Fruit fly (Drosophila melanogaster) whole organism, embryonic: ENCODE results near the gene CG32075.

Experiments used
- Aef1 ChIP-seq: fragments of 200-800 bp; sonication (Bioruptor generic); IDR thresholded peaks from 3 replicates; pipeline ENCODE4 v1.3.6; 2022; ENCODE audit warnings: missing biosample characterization, missing genetic modification characterization
- B-H2 ChIP-seq: fragments of 200-800 bp; sonication (Bioruptor generic); optimal IDR thresholded peaks from 2 replicates; lab custom pipeline; 2018; ENCODE audit warnings: missing biosample characterization, mild to moderate bottlenecking, missing genetic modification characterization
- BtbVII ChIP-seq: fragments of 200-800 bp; sonication (Bioruptor generic); optimal IDR thresholded peaks from 3 replicates; lab custom pipeline; 2017; ENCODE audit warnings: missing biosample characterization, mild to moderate bottlenecking, missing genetic modification characterization
- CG10321 ChIP-seq: fragments of 200-800 bp; sonication (Bioruptor generic); IDR thresholded peaks from 2 replicates; pipeline ENCODE4 v1.3.6; 2022; ENCODE audit warnings: missing biosample characterization, missing genetic modification characterization
- CG10543 ChIP-seq: fragments of 200-800 bp; sonication (Bioruptor generic); optimal IDR thresholded peaks from 3 replicates; lab custom pipeline; 2017; ENCODE audit warnings: missing biosample characterization, mild to moderate bottlenecking, missing genetic modification characterization, moderate library complexity
- CG12299 ChIP-seq: fragments of 200-800 bp; sonication (Bioruptor generic); optimal IDR thresholded peaks from 2 replicates; lab custom pipeline; 2018; ENCODE audit warnings: missing biosample characterization, mild to moderate bottlenecking, missing genetic modification characterization
- CG13287 ChIP-seq: fragments of 200-800 bp; sonication (Bioruptor generic); IDR thresholded peaks from 2 replicates; pipeline ENCODE4 v1.3.6; 2022; ENCODE audit warnings: missing biosample characterization, missing genetic modification characterization; ENCODE audit not compliant: partially characterized antibody
- CG15011 ChIP-seq: fragments of 200-800 bp; sonication (Bioruptor generic); optimal IDR thresholded peaks from 3 replicates; lab custom pipeline; 2018; ENCODE audit warnings: missing biosample characterization, mild to moderate bottlenecking, missing genetic modification characterization
- CG15073 ChIP-seq: fragments of 200-800 bp; sonication (Bioruptor generic); optimal IDR thresholded peaks from 2 replicates; lab custom pipeline; 2016; ENCODE audit warnings: missing biosample characterization, missing genetic modification characterization
- CG1529 ChIP-seq: fragments of 200-800 bp; sonication (Bioruptor generic); optimal IDR thresholded peaks from 3 replicates; lab custom pipeline; 2018; ENCODE audit warnings: missing biosample characterization, missing genetic modification characterization
- CG1602 ChIP-seq: fragments of 200-800 bp; sonication (Bioruptor generic); optimal IDR thresholded peaks from 3 replicates; lab custom pipeline; 2016; ENCODE audit warnings: missing biosample characterization, missing genetic modification characterization
- CG17328 ChIP-seq: fragments of 200-800 bp; sonication (Bioruptor generic); IDR thresholded peaks from 2 replicates; pipeline ENCODE4 v1.3.6; 2022; ENCODE audit warnings: missing biosample characterization, missing genetic modification characterization
- CG17359 ChIP-seq: fragments of 200-800 bp; sonication (Bioruptor generic); optimal IDR thresholded peaks from 3 replicates; lab custom pipeline; 2018; ENCODE audit warnings: missing biosample characterization, mild to moderate bottlenecking, missing genetic modification characterization, moderate library complexity
- CG2120 ChIP-seq: fragments of 200-800 bp; sonication (Bioruptor generic); optimal IDR thresholded peaks from 3 replicates; lab custom pipeline; 2016; ENCODE audit warnings: missing biosample characterization, missing genetic modification characterization
- CG3407 ChIP-seq: fragments of 200-800 bp; sonication (Bioruptor generic); optimal IDR thresholded peaks from 2 replicates; lab custom pipeline; 2018; ENCODE audit warnings: missing biosample characterization, mild to moderate bottlenecking, missing genetic modification characterization
- CG4360 ChIP-seq: fragments of 200-800 bp; sonication (Bioruptor generic); IDR thresholded peaks from 2 replicates; pipeline ENCODE4 v1.3.6; 2022; ENCODE audit warnings: missing biosample characterization, missing genetic modification characterization
- CG4854 ChIP-seq: fragments of 200-800 bp; sonication (Bioruptor generic); optimal IDR thresholded peaks from 2 replicates; lab custom pipeline; 2016; ENCODE audit warnings: missing biosample characterization, missing genetic modification characterization, inconsistent platforms
- CG6175 ChIP-seq: fragments of 200-800 bp; sonication (Bioruptor generic); IDR thresholded peaks from 3 replicates; pipeline ENCODE4 v1.3.6; 2022; ENCODE audit warnings: missing biosample characterization, missing genetic modification characterization
- CG6254 ChIP-seq: fragments of 200-800 bp; sonication (Bioruptor generic); optimal IDR thresholded peaks from 3 replicates; lab custom pipeline; 2017; ENCODE audit warnings: mild to moderate bottlenecking, missing biosample characterization, missing genetic modification reagents, missing genetic modification characterization
- CG6689 ChIP-seq: fragments of 200-800 bp; sonication (Bioruptor generic); IDR thresholded peaks from 2 replicates; pipeline ENCODE4 v1.3.6; 2022; ENCODE audit warnings: missing biosample characterization, missing genetic modification characterization
- CG8290 ChIP-seq, 3 experiments: fragments of 200-800 bp; sonication (Bioruptor generic); optimal IDR thresholded peaks; 2 replicates each; lab custom pipeline; 2016 to 2019; ENCODE audit warnings: missing biosample characterization in 3 of 3, missing genetic modification characterization in 3 of 3, mild to moderate bottlenecking in 2 of 3, moderate library complexity in 1 of 3
- Chrac-16 ChIP-seq: fragments of 200-800 bp; sonication (Bioruptor generic); optimal IDR thresholded peaks from 3 replicates; lab custom pipeline; 2016; ENCODE audit warnings: missing biosample characterization, missing genetic modification characterization
- Dek ChIP-seq: fragments of 200-800 bp; sonication (Bioruptor generic); optimal IDR thresholded peaks from 3 replicates; lab custom pipeline; 2019; ENCODE audit warnings: missing biosample characterization, mild to moderate bottlenecking, missing genetic modification characterization, moderate library complexity
- Dip3 ChIP-seq: fragments of 200-800 bp; sonication (Bioruptor generic); optimal IDR thresholded peaks from 3 replicates; lab custom pipeline; 2016; ENCODE audit warnings: missing biosample characterization, missing genetic modification characterization
- Dref ChIP-seq: fragments of 200-800 bp; sonication (Bioruptor generic); IDR thresholded peaks from 2 replicates; pipeline ENCODE4 v1.3.6; 2022; ENCODE audit warnings: missing biosample characterization, missing genetic modification characterization
- Fer2 ChIP-seq: fragments of 200-800 bp; sonication (Bioruptor generic); optimal IDR thresholded peaks from 2 replicates; lab custom pipeline; 2018; ENCODE audit warnings: missing biosample characterization, mild to moderate bottlenecking, missing genetic modification characterization, moderate library complexity
- H15 ChIP-seq: fragments of 200-800 bp; sonication (Bioruptor generic); IDR thresholded peaks from 3 replicates; pipeline ENCODE4 v1.3.6; 2022; ENCODE audit warnings: missing biosample characterization, missing genetic modification characterization
- NC2α ChIP-seq: fragments of 200-800 bp; sonication (Bioruptor generic); optimal IDR thresholded peaks from 2 replicates; lab custom pipeline; 2016; ENCODE audit warnings: missing biosample characterization, missing genetic modification characterization
- Oli ChIP-seq: fragments of 200-800 bp; sonication (Bioruptor generic); optimal IDR thresholded peaks from 2 replicates; lab custom pipeline; 2018; ENCODE audit warnings: missing biosample characterization, mild to moderate bottlenecking, missing genetic modification characterization, moderate library complexity
- Poxn ChIP-seq: fragments of 200-800 bp; sonication (Bioruptor generic); IDR thresholded peaks from 2 replicates; pipeline ENCODE4 v1.3.6; 2022; ENCODE audit warnings: missing biosample characterization, missing genetic modification characterization
- Taf1 ChIP-seq: fragments of 200-800 bp; sonication (Bioruptor generic); IDR thresholded peaks from 2 replicates; pipeline ENCODE4 v1.3.6; 2022; ENCODE audit warnings: missing biosample characterization, missing genetic modification characterization
- Usf ChIP-seq: fragments of 200-800 bp; sonication (Bioruptor generic); optimal IDR thresholded peaks from 2 replicates; lab custom pipeline; 2017; ENCODE audit warnings: missing genotype, missing biosample characterization, missing genetic modification characterization
- YL-1 ChIP-seq: fragments of 200-800 bp; sonication (Bioruptor generic); optimal IDR thresholded peaks from 3 replicates; lab custom pipeline; 2017; ENCODE audit warnings: missing biosample characterization, mild to moderate bottlenecking, missing genetic modification characterization
- bigmax ChIP-seq: fragments of 200-800 bp; sonication (Bioruptor generic); optimal IDR thresholded peaks from 2 replicates; lab custom pipeline; 2018; ENCODE audit warnings: missing biosample characterization, mild to moderate bottlenecking, missing genetic modification characterization
- bsh ChIP-seq, 2 experiments: fragments of 200-800 bp; sonication (Bioruptor generic); optimal IDR thresholded peaks; 2 replicates each; lab custom pipeline; 2017 to 2018; ENCODE audit warnings: mild to moderate bottlenecking in 2 of 2, missing biosample characterization in 2 of 2, missing genetic modification characterization in 2 of 2, moderate library complexity in 1 of 2
- cato ChIP-seq: fragments of 200-800 bp; sonication (Bioruptor generic); optimal IDR thresholded peaks from 2 replicates; lab custom pipeline; 2016; ENCODE audit warnings: missing biosample characterization, missing genetic modification characterization, borderline replicate concordance
- crc ChIP-seq: fragments of 200-800 bp; sonication (Bioruptor generic); optimal IDR thresholded peaks from 2 replicates; lab custom pipeline; 2016; ENCODE audit warnings: missing biosample characterization, missing genetic modification characterization
- da ChIP-seq: fragments of 200-800 bp; sonication (Bioruptor generic); optimal IDR thresholded peaks from 2 replicates; lab custom pipeline; 2016; ENCODE audit warnings: missing biosample characterization, missing genetic modification characterization
- eve ChIP-seq, 2 experiments: fragments of >200 bp; optimal IDR thresholded peaks; 2 replicates each; lab custom pipeline; 2017; ENCODE audit warnings: missing biosample characterization in 2 of 2, missing genetic modification characterization in 2 of 2
- eyg ChIP-seq: fragments of 200-800 bp; sonication (Bioruptor generic); optimal IDR thresholded peaks from 3 replicates; lab custom pipeline; 2016; ENCODE audit warnings: missing biosample characterization, missing genetic modification characterization
- gcm ChIP-seq: fragments of 200-800 bp; sonication (Bioruptor generic); optimal IDR thresholded peaks from 2 replicates; lab custom pipeline; 2019; ENCODE audit warnings: missing biosample characterization, mild to moderate bottlenecking, missing genetic modification characterization, moderate library complexity
- kni ChIP-seq: fragments of 200-800 bp; sonication (Bioruptor generic); optimal IDR thresholded peaks from 3 replicates; lab custom pipeline; 2017; ENCODE audit warnings: mild to moderate bottlenecking, missing biosample characterization, missing genetic modification reagents, missing genetic modification characterization
- pita ChIP-seq: fragments of 200-800 bp; sonication (Bioruptor generic); optimal IDR thresholded peaks from 2 replicates; lab custom pipeline; 2017; ENCODE audit warnings: missing biosample characterization, mild to moderate bottlenecking, missing genetic modification characterization
- rib ChIP-seq: fragments of 200-800 bp; sonication (Bioruptor generic); IDR thresholded peaks from 2 replicates; pipeline ENCODE4 v1.3.6; 2022; ENCODE audit warnings: missing biosample characterization, missing genetic modification characterization
- sc ChIP-seq, 3 experiments: fragments of >200 bp in 2 of 3; fragments of 200-800 bp in 1 of 3; sonication (Bioruptor generic) in 1 of 3; optimal IDR thresholded peaks; 2 replicates in 2 of 3; 3 replicates in 1 of 3; lab custom pipeline; 2017; ENCODE audit warnings: mild to moderate bottlenecking in 1 of 3, missing biosample characterization in 1 of 3, missing genetic modification characterization in 1 of 3, missing genetic modification reagents in 1 of 3
- scrt ChIP-seq: fragments of 200-800 bp; sonication (Bioruptor generic); optimal IDR thresholded peaks from 2 replicates; lab custom pipeline; 2018; ENCODE audit warnings: missing biosample characterization, mild to moderate bottlenecking, missing genetic modification characterization, moderate library complexity
- sna ChIP-seq: fragments of 200-800 bp; sonication (Bioruptor generic); IDR thresholded peaks from 2 replicates; pipeline ENCODE4 v1.3.6; 2022; ENCODE audit warnings: missing biosample characterization, missing genetic modification characterization; ENCODE audit not compliant: partially characterized antibody
- trh ChIP-seq: fragments of 200-800 bp; sonication (Bioruptor generic); optimal IDR thresholded peaks from 2 replicates; lab custom pipeline; 2016; ENCODE audit warnings: missing biosample characterization, missing genetic modification characterization
- wdn ChIP-seq: fragments of 200-800 bp; sonication (Bioruptor generic); IDR thresholded peaks from 2 replicates; pipeline ENCODE4 v1.3.6; 2022; ENCODE audit warnings: missing biosample characterization, missing genetic modification characterization
- zfh2 ChIP-seq: fragments of 200-800 bp; sonication (Bioruptor generic); optimal IDR thresholded peaks from 2 replicates; lab custom pipeline; 2016; ENCODE audit warnings: missing biosample characterization, missing genetic modification characterization

The CG32075 gene

DNA sequence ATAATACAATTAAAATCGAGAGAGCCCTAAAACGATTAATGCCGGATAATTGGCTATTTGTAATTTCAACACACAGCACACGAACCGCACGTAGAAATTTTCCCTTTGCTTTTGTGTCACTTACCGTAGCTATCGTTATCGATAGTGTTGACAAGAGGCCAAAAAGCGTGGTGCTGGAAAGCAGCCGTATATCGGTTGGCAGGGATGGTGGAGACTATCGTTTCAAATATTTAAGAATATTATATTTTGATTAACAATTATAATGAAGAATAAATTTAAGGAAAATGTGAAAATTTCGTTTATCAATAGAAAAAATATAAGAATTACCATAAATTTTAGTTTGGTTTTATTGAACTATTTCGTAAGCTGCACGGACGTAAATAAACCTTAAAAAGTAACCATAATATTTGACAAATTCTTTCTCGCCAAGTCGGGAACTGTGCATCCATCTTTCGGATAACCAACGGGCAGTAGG lies 28.3 kb upstream of the CG32075 start, which contains the start of gene JIL-1 (continued):
- TF ChIP-seq crc: no peak
- peak; percentile 85 for TF ChIP-seq CG2120 (GFP tag; lab: Kevin White, UChicago)
- TF ChIP-seq YL-1 (GFP tag; lab: Kevin White, UChicago): no peak
- peak; percentile 84 for TF ChIP-seq Dref
- no peak for TF ChIP-seq gcm (GFP tag; lab: Kevin White, UChicago)
- peak; percentile 64 for TF ChIP-seq sna (GFP tag; lab: Robert Waterston, UW)
- peak; percentile 46 for TF ChIP-seq CG3407 (GFP tag; lab: Kevin White, UChicago)
- peak; percentile 44 for TF ChIP-seq CG4360 (GFP tag; lab: Robert Waterston, UW)
- TF ChIP-seq Chrac-16 (GFP tag; lab: Kevin White, UChicago): peak; percentile 63
- TF ChIP-seq trh (GFP tag; lab: Kevin White, UChicago): peak; percentile 8
- peak in 1 of 2 experiments; percentile 46 for TF ChIP-seq eve (GFP tag; optimal IDR thresholded peaks at IDR 0.05; lab: Kevin White, UChicago)
- peak; percentile 65 for TF ChIP-seq Dek (tag; lab: Kevin White, UChicago)
- TF ChIP-seq wdn (GFP tag; lab: Robert Waterston, UW): peak; percentile 65
- TF ChIP-seq CG17359 (tag; lab: Kevin White, UChicago): peak; percentile 62
- TF ChIP-seq CG1529: peak; percentile 11
- TF ChIP-seq CG1602 (GFP tag; lab: Kevin White, UChicago): peak; percentile 46
- peak; percentile 31; the same call in 1 of the 2 replicates for TF ChIP-seq CG6689 (GFP tag; lab: Robert Waterston, UW)
- TF ChIP-seq eyg: no peak
- peak; percentile 48 for TF ChIP-seq Dip3
- peak; percentile 50 for TF ChIP-seq rib (GFP tag; lab: Robert Waterston, UW)
- peak; percentile 59 for TF ChIP-seq CG8290 (GFP tag; optimal IDR thresholded peaks at IDR 0.05; lab: Kevin White, UChicago)
- peak; percentile 9 to 74 for TF ChIP-seq CG8290 (tag; optimal IDR thresholded peaks at IDR 0.05; lab: Kevin White, UChicago)
- TF ChIP-seq NC2α (GFP tag; lab: Kevin White, UChicago): no peak
- TF ChIP-seq BtbVII (GFP tag; lab: Kevin White, UChicago): peak; percentile 39
- no peak for TF ChIP-seq CG12299 (tag; lab: Kevin White, UChicago)
- TF ChIP-seq Oli (tag; lab: Kevin White, UChicago): peak; percentile 35
- TF ChIP-seq Aef1: peak; percentile 47
- no peak for TF ChIP-seq sc (optimal IDR thresholded peaks at IDR 0.05; lab: Kevin White, UChicago)
- no peak for TF ChIP-seq sc (GFP tag; optimal IDR thresholded peaks at IDR 0.05; lab: Kevin White, UChicago)
- TF ChIP-seq kni (GFP tag; lab: Kevin White, UChicago): no peak
- no peak for TF ChIP-seq CG15011 (GFP tag; lab: Kevin White, UChicago)
- TF ChIP-seq Taf1 (GFP tag; lab: Robert Waterston, UW): peak; percentile 45; the same call in 1 of the 2 replicates
- TF ChIP-seq CG10543 (GFP tag; lab: Kevin White, UChicago): peak; percentile 60
- peak; percentile 88 for TF ChIP-seq CG13287 (GFP tag; lab: Robert Waterston, UW)
- TF ChIP-seq CG6175: peak; percentile 71; the same call in 2 of the 3 replicates
- TF ChIP-seq zfh2 (GFP tag; lab: Kevin White, UChicago): peak; percentile 71
- TF ChIP-seq B-H2 (GFP tag; lab: Kevin White, UChicago): peak; percentile 86
- no peak for TF ChIP-seq da (GFP tag; lab: Kevin White, UChicago)
- no peak for TF ChIP-seq Fer2 (tag; lab: Kevin White, UChicago)
- peak; percentile 64 for TF ChIP-seq CG17328 (GFP tag; lab: Robert Waterston, UW)
- TF ChIP-seq CG10321: no peak
- peak in 1 of 2 experiments; percentile 31 for TF ChIP-seq bsh (GFP tag; optimal IDR thresholded peaks at IDR 0.05; lab: Kevin White, UChicago)
- peak; percentile 24; the same call in 1 of the 3 replicates for TF ChIP-seq H15 (GFP tag; lab: Robert Waterston, UW)
- TF ChIP-seq bigmax (GFP tag; lab: Kevin White, UChicago): no peak
- TF ChIP-seq Poxn (GFP tag; lab: Robert Waterston, UW): no peak
- no peak for TF ChIP-seq CG15073 (GFP tag; lab: Kevin White, UChicago)
- peak; percentile 48 for TF ChIP-seq CG4854 (GFP tag; lab: Kevin White, UChicago)
- TF ChIP-seq cato: peak; percentile 21
- no peak for TF ChIP-seq Usf (GFP tag; lab: Kevin White, UChicago)
- no peak for TF ChIP-seq scrt (GFP tag; lab: Kevin White, UChicago)
- no peak for TF ChIP-seq CG6254 (GFP tag; lab: Kevin White, UChicago)
- no peak for TF ChIP-seq pita (GFP tag; lab: Kevin White, UChicago)
